Fruit fly (Drosophila melanogaster): Measurements from ENCODE around the gene CG8661.

The CG8661 gene

DNA sequence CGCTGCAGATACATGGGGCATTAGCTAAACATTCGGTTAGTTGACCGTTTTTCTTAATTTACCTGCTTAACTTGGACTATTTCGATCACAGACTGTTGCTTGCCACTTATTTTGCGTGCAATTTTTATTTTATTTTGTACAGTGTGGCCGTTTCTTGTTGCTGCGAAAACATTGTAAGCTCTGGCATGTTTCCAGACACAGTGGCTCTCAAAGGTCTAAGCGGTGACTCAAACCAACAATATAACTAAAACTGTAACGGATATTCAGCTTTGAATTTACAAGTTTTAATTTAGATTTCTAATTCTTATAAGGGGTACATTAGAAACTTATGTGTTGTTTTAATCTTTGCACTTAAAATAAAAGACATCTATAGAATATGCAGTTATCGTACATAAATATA, 35.0 kb downstream of the CG8661 start, which contains the start of gene CG8675:
CG8675 (minus strand) TSS at position 177 of the 400 bp plus-strand sequence.
- TF ChIP-seq ttk (optimal IDR thresholded peaks at IDR 0.05) (no peak), Myc (optimal IDR thresholded peaks at IDR 0.05) (no peak), insv (optimal IDR thresholded peaks at IDR 0.05) (no peak), psq (optimal IDR thresholded peaks at IDR 0.05) (no peak), h (optimal IDR thresholded peaks at IDR 0.05) (no peak), Sin3A (optimal IDR thresholded peaks at IDR 0.05) (no peak)

- TF ChIP-seq Myc (optimal IDR thresholded peaks at IDR 0.05) = no peak
- no peak for TF ChIP-seq ttk (optimal IDR thresholded peaks at IDR 0.05)
Measured at dm6 chrX:17246916-17247315, 37.4 kb downstream of the CG8661 start, which contains the start of gene CG42854. TSS of gene CG42854 (minus strand) at chrX:17247016.

- TF ChIP-seq ttk (optimal IDR thresholded peaks at IDR 0.05) (no peak), psq (optimal IDR thresholded peaks at IDR 0.05) (no peak), Myc (optimal IDR thresholded peaks at IDR 0.05) (no peak), insv (optimal IDR thresholded peaks at IDR 0.05) (no peak), Sin3A (optimal IDR thresholded peaks at IDR 0.05) (no peak), h (optimal IDR thresholded peaks at IDR 0.05) (no peak)
Measured at dm6 chrX:17244854-17245253, 39.4 kb downstream of the CG8661 start, which contains the start of gene CG8915. TSS of gene CG8915 (minus strand) at chrX:17245001.

- no peak for TF ChIP-seq Myc (optimal IDR thresholded peaks at IDR 0.05)
- TF ChIP-seq h (optimal IDR thresholded peaks at IDR 0.05) = no peak
- no peak for TF ChIP-seq psq (optimal IDR thresholded peaks at IDR 0.05)
- no peak for TF ChIP-seq insv (optimal IDR thresholded peaks at IDR 0.05)
- TF ChIP-seq ttk (optimal IDR thresholded peaks at IDR 0.05) = no peak
- TF ChIP-seq Sin3A (optimal IDR thresholded peaks at IDR 0.05) = no peak
Measured at dm6 chrX:17237421-17237820, 46.9 kb downstream of the CG8661 start.

DNA sequence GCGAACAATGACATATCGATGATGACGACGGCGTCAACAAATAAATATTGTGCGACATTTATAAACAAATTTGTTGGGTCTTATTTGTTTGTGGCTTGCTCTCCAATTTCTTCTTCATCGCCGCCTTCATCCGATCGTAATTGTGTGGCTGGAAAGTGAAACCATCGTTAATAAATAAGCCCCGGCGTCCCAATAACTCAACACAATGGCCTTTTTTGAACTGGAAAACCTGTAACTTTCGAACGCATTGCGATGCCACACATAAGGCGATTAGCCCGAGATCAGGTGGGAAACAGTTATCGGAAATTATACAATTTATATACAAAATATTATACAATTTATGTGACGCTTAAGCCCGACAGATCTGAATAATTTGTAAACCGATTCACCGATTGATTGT, 47.8 kb downstream of the CG8661 start:
- TF ChIP-seq ttk (optimal IDR thresholded peaks at IDR 0.05) = no peak
- TF ChIP-seq psq (optimal IDR thresholded peaks at IDR 0.05) = no peak
- no peak for TF ChIP-seq Sin3A (optimal IDR thresholded peaks at IDR 0.05)
- no peak for TF ChIP-seq h (optimal IDR thresholded peaks at IDR 0.05)
- no peak for TF ChIP-seq Myc (optimal IDR thresholded peaks at IDR 0.05)
- TF ChIP-seq insv (optimal IDR thresholded peaks at IDR 0.05) = no peak
